Fruit fly (Drosophila melanogaster) whole organism, embryonic: ENCODE data around the gene FeCH.

ENCODE experiments used
- Ada2b ChIP-seq: fragments of 200-800 bp; sonication (Bioruptor generic); IDR thresholded peaks from 2 replicates; pipeline ENCODE4 v1.3.6; 2022; ENCODE audit warnings: missing biosample characterization, missing genetic modification characterization
- C15 ChIP-seq: fragments of 200-800 bp; sonication (Bioruptor generic); IDR thresholded peaks from 3 replicates; pipeline ENCODE4 v1.3.6; 2022; ENCODE audit warnings: missing biosample characterization, missing genetic modification characterization
- CG10654 ChIP-seq: fragments of 200-800 bp; sonication (Bioruptor generic); optimal IDR thresholded peaks from 2 replicates; lab custom pipeline; 2016; ENCODE audit warnings: missing biosample characterization, missing genetic modification characterization
- CG11247 ChIP-seq: fragments of 200-800 bp; sonication (Bioruptor generic); IDR thresholded peaks from 2 replicates; pipeline ENCODE4 v1.3.6; 2022; ENCODE audit warnings: missing biosample characterization, missing genetic modification characterization
- CG12659 ChIP-seq: fragments of 200-800 bp; sonication (Bioruptor generic); optimal IDR thresholded peaks from 3 replicates; lab custom pipeline; 2017; ENCODE audit warnings: mild to moderate bottlenecking, missing biosample characterization, missing genetic modification reagents, missing genetic modification characterization
- CG14014 ChIP-seq: fragments of 200-800 bp; sonication (Bioruptor generic); IDR thresholded peaks from 2 replicates; pipeline ENCODE4 v1.3.6; 2022; ENCODE audit warnings: missing biosample characterization, missing genetic modification characterization
- CG14710 ChIP-seq: fragments of 200-800 bp; sonication (Bioruptor generic); optimal IDR thresholded peaks from 3 replicates; lab custom pipeline; 2019; ENCODE audit warnings: missing biosample characterization, mild to moderate bottlenecking, missing genetic modification characterization, moderate library complexity
- CG14860 ChIP-seq: fragments of 200-800 bp; sonication (Bioruptor generic); IDR thresholded peaks from 3 replicates; pipeline ENCODE4 v1.3.6; 2022; ENCODE audit warnings: missing biosample characterization, missing genetic modification characterization; ENCODE audit not compliant: partially characterized antibody
- CG16813 ChIP-seq: fragments of 200-800 bp; sonication (Bioruptor generic); IDR thresholded peaks from 3 replicates; pipeline ENCODE4 v1.3.6; 2022; ENCODE audit warnings: missing biosample characterization, missing genetic modification characterization; ENCODE audit not compliant: partially characterized antibody
- CG16815 ChIP-seq: fragments of 200-800 bp; sonication (Bioruptor generic); optimal IDR thresholded peaks from 3 replicates; lab custom pipeline; 2017; ENCODE audit warnings: missing biosample characterization, mild to moderate bottlenecking, missing genetic modification characterization
- CG17385 ChIP-seq: fragments of 200-800 bp; sonication (Bioruptor generic); optimal IDR thresholded peaks from 3 replicates; lab custom pipeline; 2018; ENCODE audit warnings: missing biosample characterization, mild to moderate bottlenecking, missing genetic modification characterization
- CG2678 ChIP-seq: fragments of 200-800 bp; sonication (Bioruptor generic); optimal IDR thresholded peaks from 3 replicates; lab custom pipeline; 2019; ENCODE audit warnings: missing biosample characterization, mild to moderate bottlenecking, missing genetic modification characterization, moderate library complexity
- CG3995 ChIP-seq: fragments of 200-800 bp; sonication (Bioruptor generic); optimal IDR thresholded peaks from 3 replicates; lab custom pipeline; 2016; ENCODE audit warnings: missing biosample characterization, missing genetic modification characterization
- CG4328 ChIP-seq: fragments of 200-800 bp; sonication (Bioruptor generic); optimal IDR thresholded peaks from 3 replicates; lab custom pipeline; 2017; ENCODE audit warnings: missing biosample characterization, missing genetic modification reagents, missing genetic modification characterization
- CG4404 ChIP-seq: fragments of 200-800 bp; sonication (Bioruptor generic); IDR thresholded peaks from 2 replicates; pipeline ENCODE4 v1.3.6; 2022; ENCODE audit warnings: missing biosample characterization, missing genetic modification characterization
- CG6175 ChIP-seq: fragments of 200-800 bp; sonication (Bioruptor generic); IDR thresholded peaks from 3 replicates; pipeline ENCODE4 v1.3.6; 2022; ENCODE audit warnings: missing biosample characterization, missing genetic modification characterization
- CG6689 ChIP-seq: fragments of 200-800 bp; sonication (Bioruptor generic); IDR thresholded peaks from 2 replicates; pipeline ENCODE4 v1.3.6; 2022; ENCODE audit warnings: missing biosample characterization, missing genetic modification characterization
- CG6791 ChIP-seq: fragments of 200-800 bp; sonication (Bioruptor generic); IDR thresholded peaks from 3 replicates; pipeline ENCODE4 v1.3.6; 2022; ENCODE audit warnings: missing biosample characterization, missing genetic modification characterization; ENCODE audit not compliant: partially characterized antibody
- CG7271 ChIP-seq: fragments of 200-800 bp; sonication (Bioruptor generic); optimal IDR thresholded peaks from 2 replicates; lab custom pipeline; 2018; ENCODE audit warnings: missing biosample characterization, mild to moderate bottlenecking, missing genetic modification characterization, moderate library complexity
- CG7987 ChIP-seq: fragments of 200-800 bp; sonication (Bioruptor generic); optimal IDR thresholded peaks from 2 replicates; lab custom pipeline; 2018; ENCODE audit warnings: missing biosample characterization, mild to moderate bottlenecking, missing genetic modification characterization, moderate library complexity
- CG8359 ChIP-seq: fragments of 200-800 bp; sonication (Bioruptor generic); optimal IDR thresholded peaks from 2 replicates; lab custom pipeline; 2017; ENCODE audit warnings: missing biosample characterization, mild to moderate bottlenecking, missing genetic modification characterization, borderline replicate concordance
- Dfd ChIP-seq, 2 experiments: fragments of >200 bp; optimal IDR thresholded peaks; 2 replicates each; lab custom pipeline; 2017; ENCODE audit warnings: missing biosample characterization in 2 of 2, missing genetic modification characterization in 2 of 2
- Dp ChIP-seq: fragments of 200-800 bp; sonication (Bioruptor generic); optimal IDR thresholded peaks from 2 replicates; lab custom pipeline; 2018; ENCODE audit warnings: missing biosample characterization, mild to moderate bottlenecking, missing genetic modification characterization, moderate library complexity
- Eip74EF ChIP-seq, 2 experiments: fragments of 200-800 bp in 1 of 2; fragments of >200 bp in 1 of 2; sonication (Bioruptor generic) in 1 of 2; optimal IDR thresholded peaks; 2 replicates each; lab custom pipeline; 2017 to 2019; ENCODE audit warnings: missing biosample characterization in 2 of 2, missing genetic modification characterization in 2 of 2, mild to moderate bottlenecking in 1 of 2, moderate library complexity in 1 of 2
- Hey ChIP-seq: fragments of 200-800 bp; sonication (Bioruptor generic); optimal IDR thresholded peaks from 3 replicates; lab custom pipeline; 2018; ENCODE audit warnings: missing biosample characterization, mild to moderate bottlenecking, missing genetic modification characterization
- HmgZ ChIP-seq: fragments of 200-800 bp; sonication (Bioruptor generic); optimal IDR thresholded peaks from 2 replicates; lab custom pipeline; 2018; ENCODE audit warnings: missing biosample characterization, mild to moderate bottlenecking, missing genetic modification characterization
- Max ChIP-seq: fragments of 200-800 bp; sonication (Bioruptor generic); optimal IDR thresholded peaks from 2 replicates; lab custom pipeline; 2016; ENCODE audit warnings: missing biosample characterization, mild to moderate bottlenecking, missing genetic modification characterization
- NK7.1 ChIP-seq: fragments of 200-800 bp; sonication (Bioruptor generic); optimal IDR thresholded peaks from 3 replicates; lab custom pipeline; 2016; ENCODE audit warnings: missing biosample characterization, missing genetic modification characterization
- PHDP ChIP-seq: fragments of 200-800 bp; sonication (Bioruptor generic); optimal IDR thresholded peaks from 3 replicates; lab custom pipeline; 2018; ENCODE audit warnings: missing biosample characterization, mild to moderate bottlenecking, missing genetic modification characterization, moderate library complexity
- Pdp1 ChIP-seq, 2 experiments: fragments of 200-800 bp; sonication (Bioruptor generic); optimal IDR thresholded peaks; 3 replicates each; lab custom pipeline; 2016; ENCODE audit warnings: missing biosample characterization in 2 of 2, missing genetic modification characterization in 2 of 2, mild to moderate bottlenecking in 1 of 2, moderate library complexity in 1 of 2
- Ptx1 ChIP-seq: fragments of 200-800 bp; sonication (Bioruptor generic); IDR thresholded peaks from 2 replicates; pipeline ENCODE4 v1.3.6; 2022; ENCODE audit warnings: missing biosample characterization, missing genetic modification characterization
- Rfx ChIP-seq: fragments of 200-800 bp; sonication (Bioruptor generic); IDR thresholded peaks from 2 replicates; pipeline ENCODE4 v1.3.6; 2022; ENCODE audit warnings: missing biosample characterization, missing genetic modification characterization
- TFAM ChIP-seq: fragments of 200-800 bp; sonication (Bioruptor generic); optimal IDR thresholded peaks from 2 replicates; lab custom pipeline; 2017; ENCODE audit warnings: missing biosample characterization, missing genetic modification characterization, inconsistent platforms
- YL-1 ChIP-seq: fragments of 200-800 bp; sonication (Bioruptor generic); optimal IDR thresholded peaks from 3 replicates; lab custom pipeline; 2017; ENCODE audit warnings: missing biosample characterization, mild to moderate bottlenecking, missing genetic modification characterization
- ato ChIP-seq: fragments of 200-800 bp; sonication (Bioruptor generic); IDR thresholded peaks from 2 replicates; pipeline ENCODE4 v1.3.6; 2022; ENCODE audit warnings: missing biosample characterization, missing genetic modification characterization; ENCODE audit not compliant: partially characterized antibody
- bbx ChIP-seq: fragments of 200-800 bp; sonication (Bioruptor generic); IDR thresholded peaks from 2 replicates; pipeline ENCODE4 v1.3.6; 2022; ENCODE audit warnings: missing biosample characterization, missing genetic modification characterization; ENCODE audit not compliant: partially characterized antibody
- ems ChIP-seq: fragments of 200-800 bp; sonication (Bioruptor generic); optimal IDR thresholded peaks from 3 replicates; lab custom pipeline; 2016; ENCODE audit warnings: missing biosample characterization, missing genetic modification characterization
- gce ChIP-seq: fragments of 200-800 bp; sonication (Bioruptor generic); IDR thresholded peaks from 3 replicates; pipeline ENCODE4 v1.3.6; 2022; ENCODE audit warnings: missing biosample characterization, missing genetic modification characterization
- jing ChIP-seq: fragments of 200-800 bp; sonication (Bioruptor generic); optimal IDR thresholded peaks from 2 replicates; lab custom pipeline; 2018; ENCODE audit warnings: missing biosample characterization, mild to moderate bottlenecking, missing genetic modification characterization
- kay ChIP-seq: fragments of 200-800 bp; sonication (Bioruptor generic); optimal IDR thresholded peaks from 2 replicates; lab custom pipeline; 2016; ENCODE audit warnings: missing biosample characterization, missing genetic modification characterization
- ken ChIP-seq: fragments of 200-800 bp; sonication (Bioruptor generic); IDR thresholded peaks from 3 replicates; pipeline ENCODE4 v1.3.6; 2022; ENCODE audit warnings: missing biosample characterization, missing genetic modification characterization
- mam ChIP-seq: fragments of 200-800 bp; sonication (Bioruptor generic); optimal IDR thresholded peaks from 3 replicates; lab custom pipeline; 2016; ENCODE audit warnings: missing biosample characterization, missing genetic modification characterization
- nau ChIP-seq: fragments of 200-800 bp; sonication (Bioruptor generic); optimal IDR thresholded peaks from 3 replicates; lab custom pipeline; 2017; ENCODE audit warnings: missing biosample characterization, mild to moderate bottlenecking, missing genetic modification characterization, missing genetic modification reagents
- nmo ChIP-seq: fragments of 200-800 bp; sonication (Bioruptor generic); optimal IDR thresholded peaks from 2 replicates; lab custom pipeline; 2018; ENCODE audit warnings: missing biosample characterization, mild to moderate bottlenecking, missing genetic modification characterization, moderate library complexity
- pros ChIP-seq: fragments of 200-800 bp; sonication (Bioruptor generic); optimal IDR thresholded peaks from 3 replicates; lab custom pipeline; 2019; ENCODE audit warnings: missing biosample characterization, mild to moderate bottlenecking, missing genetic modification characterization, moderate library complexity
- tna ChIP-seq: fragments of 200-800 bp; sonication (Bioruptor generic); IDR thresholded peaks from 2 replicates; pipeline ENCODE4 v1.3.6; 2022; ENCODE audit warnings: missing biosample characterization, missing genetic modification characterization; ENCODE audit not compliant: partially characterized antibody
- wdn ChIP-seq: fragments of 200-800 bp; sonication (Bioruptor generic); IDR thresholded peaks from 2 replicates; pipeline ENCODE4 v1.3.6; 2022; ENCODE audit warnings: missing biosample characterization, missing genetic modification characterization

The FeCH gene

DNA sequence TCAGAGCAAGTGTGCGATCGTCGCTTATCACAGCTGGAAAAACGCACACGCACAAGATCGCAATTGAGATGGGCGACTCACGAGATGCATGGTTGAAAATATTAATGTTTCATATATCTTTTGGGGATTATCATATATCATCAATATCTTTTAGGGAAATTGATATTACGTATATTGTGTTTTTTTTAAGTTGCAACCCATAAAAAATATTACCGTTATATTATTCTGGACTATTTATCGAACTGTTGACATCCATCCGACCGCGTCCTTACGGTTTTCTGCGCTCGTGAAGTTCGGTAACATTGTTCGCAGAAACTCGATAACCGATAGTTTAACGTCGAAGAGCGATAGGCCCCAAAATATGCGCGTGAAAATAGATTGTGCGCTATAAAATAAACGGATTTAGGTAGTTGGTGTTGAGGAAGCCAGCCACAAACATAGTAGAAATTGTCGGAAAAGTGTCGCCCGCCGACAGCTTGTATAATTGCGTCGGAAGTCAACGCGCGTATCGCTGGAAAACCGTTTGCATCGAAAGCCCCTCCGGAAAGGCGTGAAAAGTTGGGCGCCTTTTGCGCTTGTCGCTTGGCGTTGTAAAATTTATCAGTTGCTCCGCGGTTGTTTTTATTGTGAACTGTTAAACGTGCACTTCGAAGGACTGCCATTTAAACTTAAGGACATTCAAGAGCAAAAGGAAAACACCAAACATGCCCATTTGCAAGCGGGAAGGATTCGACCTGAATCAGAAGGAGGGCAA is 18.3 kb downstream of the FeCH start, which contains the start of the genes Mccc1 and Acf (continued):
- TF ChIP-seq CG14014 (0 out of 2 replicates have a peak, but pooled peaks have one; percentile 15), ato (GFP tag; lab: Robert Waterston, UW) (peak; percentile 41; the same call in 1 of the 2 replicates), Rfx (GFP tag; lab: Robert Waterston, UW) (peak; percentile 60), Ptx1 (peak; percentile 51), CG7987 (GFP tag; lab: Kevin White, UChicago) (no peak), CG4328 (GFP tag; lab: Kevin White, UChicago) (no peak), CG14710 (tag; lab: Kevin White, UChicago) (peak; percentile 60), Dfd (GFP tag; optimal IDR thresholded peaks at IDR 0.05; lab: Kevin White, UChicago) (no peak), nau (GFP tag; lab: Kevin White, UChicago) (no peak), NK7.1 (GFP tag; lab: Kevin White, UChicago) (no peak), CG4404 (GFP tag; lab: Robert Waterston, UW) (no peak), CG2678 (tag; lab: Kevin White, UChicago) (no peak), Pdp1 (GFP tag; optimal IDR thresholded peaks at IDR 0.05; lab: Kevin White, UChicago) (peak; percentile 53 to 60), Dp (GFP tag; lab: Kevin White, UChicago) (peak; percentile 33), CG11247 (0 out of 2 replicates have a peak, but pooled peaks have one; percentile 30), ken (GFP tag; lab: Robert Waterston, UW) (peak; percentile 20; the same call in 1 of the 3 replicates), CG6689 (GFP tag; lab: Robert Waterston, UW) (peak; percentile 31; the same call in 1 of the 2 replicates), C15 (GFP tag; lab: Robert Waterston, UW) (no peak), mam (GFP tag; lab: Kevin White, UChicago) (peak; percentile 60), CG3995 (GFP tag; lab: Kevin White, UChicago) (peak; percentile 37), CG6791 (GFP tag; lab: Robert Waterston, UW) (peak; percentile 68; the same call in 2 of the 3 replicates), PHDP (tag; lab: Kevin White, UChicago) (no peak), CG12659 (peak; percentile 37), Eip74EF (GFP tag; optimal IDR thresholded peaks at IDR 0.05; lab: Kevin White, UChicago) (no peak), Ada2b (GFP tag; lab: Robert Waterston, UW) (peak; percentile 57), nmo (peak; percentile 36), wdn (GFP tag; lab: Robert Waterston, UW) (peak; percentile 45; the same call in 1 of the 2 replicates), CG14860 (GFP tag; lab: Robert Waterston, UW) (peak; percentile 48; the same call in 1 of the 3 replicates), CG8359 (GFP tag; lab: Kevin White, UChicago) (no peak), pros (GFP tag; lab: Kevin White, UChicago) (no peak), TFAM (GFP tag; lab: Kevin White, UChicago) (no peak), tna (no peak), HmgZ (peak; percentile 47), kay (peak; percentile 11), CG16813 (GFP tag; lab: Robert Waterston, UW) (peak; percentile 41; the same call in 1 of the 3 replicates), jing (GFP tag; lab: Kevin White, UChicago) (no peak), CG16815 (GFP tag; lab: Kevin White, UChicago) (no peak), Max (peak; percentile 61), Hey (no peak), ems (peak; percentile 33), CG17385 (GFP tag; lab: Kevin White, UChicago) (no peak), CG10654 (GFP tag; lab: Kevin White, UChicago) (no peak), CG6175 (GFP tag; lab: Robert Waterston, UW) (no peak), YL-1 (GFP tag; lab: Kevin White, UChicago) (peak; percentile 50), gce (GFP tag; lab: Robert Waterston, UW) (no peak), bbx (peak; percentile 63), CG7271 (tag; lab: Kevin White, UChicago) (peak; percentile 12)
